Worm (Caenorhabditis elegans) whole organism, mixed stage, embryonic: ENCODE measurements around the gene exc-7.

Experiments used
- M03D4.4 ChIP-seq: sonication (generic microtip); optimal IDR thresholded peaks from 2 replicates; lab custom pipeline; 2017; ENCODE audit warnings: mild to moderate bottlenecking, missing genetic modification characterization, missing compliant biosample characterization
- bed-3 ChIP-seq: fragments of 200-800 bp; sonication (Bioruptor generic); optimal IDR thresholded peaks from 3 replicates; lab custom pipeline; 2018; ENCODE audit warnings: mild to moderate bottlenecking, missing genetic modification characterization, moderate library complexity, missing compliant biosample characterization
- blmp-1 ChIP-seq: fragments of 150-350 bp; optimal IDR thresholded peaks from 2 replicates; lab custom pipeline; 2014; ENCODE audit warnings: missing biosample characterization, missing genetic modification characterization
- ceh-39 ChIP-seq: fragments of 150-350 bp; optimal IDR thresholded peaks from 2 replicates; lab custom pipeline; 2014; ENCODE audit warnings: missing biosample characterization, missing genetic modification characterization
- ceh-83 ChIP-seq: fragments of 200-800 bp; sonication (Bioruptor generic); optimal IDR thresholded peaks from 2 replicates; lab custom pipeline; 2018; ENCODE audit warnings: mild to moderate bottlenecking, missing genetic modification characterization, missing compliant biosample characterization
- ces-1 ChIP-seq: fragments of 150-350 bp; optimal IDR thresholded peaks from 2 replicates; lab custom pipeline; 2014; ENCODE audit warnings: missing biosample characterization, missing genetic modification reagents, missing genetic modification characterization
- cnd-1 ChIP-seq: fragments of 200-800 bp; sonication (Bioruptor generic); optimal IDR thresholded peaks from 2 replicates; lab custom pipeline; 2018; ENCODE audit warnings: mild to moderate bottlenecking, missing genetic modification characterization, missing compliant biosample characterization
- drap-1 ChIP-seq: fragments of 200-800 bp; sonication (Bioruptor generic); optimal IDR thresholded peaks from 3 replicates; lab custom pipeline; 2018; ENCODE audit warnings: mild to moderate bottlenecking, missing genetic modification characterization, missing compliant biosample characterization
- elt-1 ChIP-seq: sonication (generic microtip); optimal IDR thresholded peaks from 2 replicates; lab custom pipeline; 2017; ENCODE audit warnings: missing genetic modification characterization, mild to moderate bottlenecking, missing compliant biosample characterization, antibody characterized with exemption, moderate library complexity, borderline replicate concordance; ENCODE audit not compliant: insufficient read depth
- elt-3 ChIP-seq: fragments of 150-350 bp; optimal IDR thresholded peaks from 2 replicates; lab custom pipeline; 2014; ENCODE audit warnings: missing biosample characterization, missing genetic modification characterization
- flh-1 ChIP-seq: fragments of 200-800 bp; sonication (Bioruptor generic); optimal IDR thresholded peaks from 2 replicates; lab custom pipeline; 2018; ENCODE audit warnings: mild to moderate bottlenecking, missing genetic modification characterization, moderate library complexity, missing compliant biosample characterization
- ham-2 ChIP-seq: fragments of 200-800 bp; sonication (Bioruptor generic); optimal IDR thresholded peaks from 2 replicates; lab custom pipeline; 2018; ENCODE audit warnings: mild to moderate bottlenecking, missing genetic modification characterization, missing compliant biosample characterization
- hlh-1 ChIP-seq: fragments of 150-350 bp; optimal IDR thresholded peaks from 2 replicates; lab custom pipeline; 2014; ENCODE audit warnings: missing biosample characterization, missing genetic modification reagents, missing genetic modification characterization
- lin-13 ChIP-seq: fragments of 150-350 bp; optimal IDR thresholded peaks from 2 replicates; lab custom pipeline; 2014; ENCODE audit warnings: missing biosample characterization, missing genetic modification characterization
- lin-32 ChIP-seq: fragments of 200-800 bp; sonication (Bioruptor generic); optimal IDR thresholded peaks from 2 replicates; lab custom pipeline; 2018; ENCODE audit warnings: mild to moderate bottlenecking, missing genetic modification characterization, missing compliant biosample characterization
- lsy-2 ChIP-seq: fragments of 150-350 bp; optimal IDR thresholded peaks from 2 replicates; lab custom pipeline; 2014; ENCODE audit warnings: missing biosample characterization, missing genetic modification characterization
- mep-1 ChIP-seq: fragments of 150-350 bp; optimal IDR thresholded peaks from 2 replicates; lab custom pipeline; 2017; ENCODE audit warnings: missing biosample characterization, missing genetic modification reagents, missing genetic modification characterization, inconsistent platforms
- nhr-12 ChIP-seq: fragments of 150-350 bp; optimal IDR thresholded peaks from 2 replicates; lab custom pipeline; 2014; ENCODE audit warnings: missing biosample characterization, missing genetic modification characterization
- nhr-2 ChIP-seq: fragments of 150-350 bp; optimal IDR thresholded peaks from 2 replicates; lab custom pipeline; 2014; ENCODE audit warnings: missing biosample characterization, missing genetic modification characterization
- nhr-28 ChIP-seq: fragments of 150-350 bp; optimal IDR thresholded peaks from 2 replicates; lab custom pipeline; 2014; ENCODE audit warnings: missing biosample characterization, missing genetic modification characterization
- nhr-76 ChIP-seq: sonication (generic microtip); optimal IDR thresholded peaks from 2 replicates; lab custom pipeline; 2017; ENCODE audit warnings: missing biosample characterization, missing genetic modification characterization
- pha-4 ChIP-seq: fragments of 150-350 bp; optimal IDR thresholded peaks from 2 replicates; lab custom pipeline; 2018; ENCODE audit warnings: missing biosample characterization, missing genetic modification reagents, missing genetic modification characterization
- sem-2 ChIP-seq: fragments of 200-800 bp; sonication (Bioruptor generic); optimal IDR thresholded peaks from 2 replicates; lab custom pipeline; 2018; ENCODE audit warnings: mild to moderate bottlenecking, missing genetic modification characterization, missing compliant biosample characterization
- snpc-4 ChIP-seq: fragments of 150-350 bp; optimal IDR thresholded peaks from 2 replicates; lab custom pipeline; 2014; ENCODE audit warnings: missing biosample characterization, missing genetic modification characterization
- sptf-1 ChIP-seq: sonication (generic microtip); optimal IDR thresholded peaks from 2 replicates; lab custom pipeline; 2017; ENCODE audit warnings: mild to moderate bottlenecking, missing genetic modification characterization, moderate library complexity, missing compliant biosample characterization
- tbx-8 ChIP-seq: fragments of 200-800 bp; sonication (Bioruptor generic); optimal IDR thresholded peaks from 2 replicates; lab custom pipeline; 2018; ENCODE audit warnings: mild to moderate bottlenecking, missing genetic modification characterization, moderate library complexity, missing compliant biosample characterization
- unc-120 ChIP-seq: sonication (generic microtip); optimal IDR thresholded peaks from 2 replicates; lab custom pipeline; 2017; ENCODE audit warnings: missing genetic modification characterization, missing compliant biosample characterization; ENCODE audit not compliant: poor library complexity, severe bottlenecking
- unc-39 ChIP-seq: fragments of 150-350 bp; optimal IDR thresholded peaks from 2 replicates; lab custom pipeline; 2014; ENCODE audit warnings: missing biosample characterization, missing genetic modification characterization
- unc-62 ChIP-seq: fragments of 150-350 bp; optimal IDR thresholded peaks from 2 replicates; lab custom pipeline; 2014; ENCODE audit warnings: missing biosample characterization, missing genetic modification reagents, missing genetic modification characterization
- zip-8 ChIP-seq: fragments of 150-350 bp; optimal IDR thresholded peaks from 2 replicates; lab custom pipeline; 2014; ENCODE audit warnings: missing biosample characterization, missing genetic modification characterization
- ztf-11 ChIP-seq: fragments of 150-350 bp; optimal IDR thresholded peaks from 2 replicates; lab custom pipeline; 2014; ENCODE audit warnings: missing biosample characterization, missing genetic modification characterization

The exc-7 gene

DNA sequence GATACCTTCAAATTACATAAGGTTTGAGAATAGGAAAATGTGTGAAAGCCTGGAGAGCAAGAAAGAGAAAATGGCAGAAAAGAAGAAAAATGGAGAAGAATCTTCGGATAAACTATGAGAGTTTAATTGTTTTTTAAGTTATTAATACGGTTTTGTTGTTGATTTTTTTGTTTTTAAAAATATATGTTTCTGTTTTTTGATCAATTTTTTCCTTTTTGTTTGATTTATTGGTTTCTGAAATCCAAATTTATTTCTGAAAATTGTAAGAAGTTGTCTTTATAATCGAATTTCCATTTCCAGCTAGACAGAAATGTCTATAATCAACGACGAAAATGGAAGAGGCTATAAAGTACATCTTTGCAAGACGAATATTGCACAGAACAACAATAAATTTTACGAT lies 17.0 kb downstream of the exc-7 start, which contains the start of gene parp-2:
TSS of gene parp-2 (plus strand) at position 301 of the 400 bp plus-strand sequence.
- no peak for TF ChIP-seq mep-1
- TF ChIP-seq ces-1 (GFP tag; lab: Kevin White, UChicago), result no peak
- TF ChIP-seq sem-2, result no peak
- no peak for TF ChIP-seq M03D4.4 (tag; lab: Kevin White, UChicago)
- no peak for TF ChIP-seq nhr-28 (tag; lab: Kevin White, UChicago)
- TF ChIP-seq snpc-4 (tag; lab: Kevin White, UChicago), result no peak
- no peak for TF ChIP-seq zip-8
- no peak for TF ChIP-seq hlh-1
- no peak for TF ChIP-seq lsy-2
- TF ChIP-seq pha-4 (tag; lab: Kevin White, UChicago), result no peak
- TF ChIP-seq nhr-12 (tag; lab: Kevin White, UChicago), result no peak
- TF ChIP-seq drap-1 (GFP tag; lab: Kevin White, UChicago), result no peak
- TF ChIP-seq unc-62 (GFP tag; lab: Kevin White, UChicago), result no peak
- TF ChIP-seq tbx-8 (GFP tag; lab: Kevin White, UChicago), result no peak
- no peak for TF ChIP-seq ceh-83 (GFP tag; lab: Kevin White, UChicago)
- no peak for TF ChIP-seq elt-1 (tag; lab: Kevin White, UChicago)
- no peak for TF ChIP-seq unc-120 (tag; lab: Kevin White, UChicago)
- TF ChIP-seq blmp-1 (tag; lab: Kevin White, UChicago), result no peak
- TF ChIP-seq ztf-11, result no peak
- TF ChIP-seq elt-3 (tag; lab: Kevin White, UChicago), result no peak

DNA sequence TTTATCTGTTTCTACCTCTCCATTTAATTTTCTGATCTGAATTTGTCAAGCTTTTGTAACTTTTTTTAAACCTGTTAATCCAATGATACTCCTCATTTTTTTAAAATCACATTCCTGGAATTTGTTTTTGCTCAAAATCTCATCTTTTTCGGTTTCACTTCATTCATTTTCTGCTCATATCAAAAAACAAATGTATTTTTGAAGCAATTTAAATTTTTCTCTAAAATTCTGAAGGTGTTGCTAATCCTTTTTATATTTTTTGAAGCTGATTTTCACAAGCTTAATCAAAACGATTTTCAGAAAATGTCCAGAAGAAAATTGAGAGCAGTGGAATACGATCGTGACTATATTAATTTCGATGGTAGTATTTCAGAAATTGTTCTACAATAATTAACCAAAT lies 19.2 kb downstream of the exc-7 start, which contains the start of gene E02H1.5:
TSS of gene E02H1.5 (plus strand) at position 301 of the 400 bp plus-strand sequence.
- TF ChIP-seq lin-32 (GFP tag; lab: Kevin White, UChicago), result no peak
- TF ChIP-seq elt-1 (tag; lab: Kevin White, UChicago), result no peak
- TF ChIP-seq nhr-2 (tag; lab: Kevin White, UChicago), result no peak
- TF ChIP-seq hlh-1, result no peak
- no peak for TF ChIP-seq ham-2
- no peak for TF ChIP-seq pha-4 (tag; lab: Kevin White, UChicago)
- TF ChIP-seq, all 35 proteins: peak for 0

DNA sequence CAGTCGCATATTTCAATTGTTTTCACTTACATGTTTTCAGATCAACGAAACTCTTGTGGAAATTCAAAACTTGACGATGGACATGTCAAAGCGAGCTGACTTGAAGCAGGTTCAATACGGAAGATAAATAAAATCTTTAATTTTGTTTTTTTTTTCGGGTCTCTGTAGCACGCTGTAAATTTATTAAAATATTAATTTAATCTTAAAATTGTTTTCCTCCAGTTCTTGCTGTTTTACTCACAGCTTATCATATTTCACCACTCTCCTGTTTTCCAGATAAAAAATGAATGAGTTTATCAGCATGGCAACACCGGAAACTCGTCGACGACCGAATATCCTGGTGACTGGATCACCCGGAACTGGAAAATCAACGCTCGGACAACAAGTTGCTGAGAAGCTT lies 20.6 kb downstream of the exc-7 start, which contains the start of gene E02H1.6:
TSS of gene E02H1.6 (plus strand) at position 301 of the 400 bp plus-strand sequence.
- no peak for TF ChIP-seq sptf-1 (tag; lab: Kevin White, UChicago)
- no peak for TF ChIP-seq snpc-4 (tag; lab: Kevin White, UChicago)
- no peak for TF ChIP-seq mep-1
- no peak for TF ChIP-seq lin-32 (GFP tag; lab: Kevin White, UChicago)
- no peak for TF ChIP-seq blmp-1 (tag; lab: Kevin White, UChicago)
- no peak for TF ChIP-seq hlh-1
- TF ChIP-seq nhr-76 (tag; lab: Kevin White, UChicago), result no peak
- TF ChIP-seq elt-1 (tag; lab: Kevin White, UChicago), result no peak
- no peak for TF ChIP-seq nhr-2 (tag; lab: Kevin White, UChicago)
- TF ChIP-seq ceh-83 (GFP tag; lab: Kevin White, UChicago), result no peak
- no peak for TF ChIP-seq nhr-28 (tag; lab: Kevin White, UChicago)
- no peak for TF ChIP-seq bed-3 (GFP tag; lab: Kevin White, UChicago)
- TF ChIP-seq zip-8, result no peak
- no peak for TF ChIP-seq nhr-12 (tag; lab: Kevin White, UChicago)
- TF ChIP-seq ceh-39 (tag; lab: Kevin White, UChicago), result no peak
- TF ChIP-seq drap-1 (GFP tag; lab: Kevin White, UChicago), result no peak
- TF ChIP-seq lin-13, result no peak
- no peak for TF ChIP-seq pha-4 (tag; lab: Kevin White, UChicago)
- no peak for TF ChIP-seq unc-120 (tag; lab: Kevin White, UChicago)

DNA sequence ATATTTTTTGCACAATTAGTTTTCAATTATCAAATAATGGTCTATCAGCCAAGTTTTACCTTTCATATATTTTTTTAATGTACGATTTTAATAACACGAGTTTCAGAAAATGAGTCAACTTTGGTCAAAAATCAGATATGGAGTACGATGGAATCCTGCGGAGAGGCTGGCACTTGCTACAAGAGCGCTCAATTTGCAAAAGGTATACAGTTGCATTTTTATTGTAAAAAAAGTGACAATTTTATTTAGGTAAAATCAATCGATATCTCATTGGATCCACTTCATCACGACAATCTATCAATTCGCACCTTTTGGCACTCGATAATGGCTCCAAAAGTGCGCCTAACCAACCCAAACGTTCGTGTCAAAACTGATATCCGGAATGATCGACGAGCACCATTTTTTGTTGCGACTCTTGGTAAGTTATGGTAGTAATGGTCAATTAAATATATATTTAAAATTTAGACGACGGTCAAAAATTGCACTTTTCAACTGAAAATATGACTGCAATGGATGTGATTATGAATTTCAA lies 21.8 kb downstream of the exc-7 start, which contains the start of gene mrpl-53:
TSS of gene mrpl-53 (plus strand) at position 107 of the 532 bp plus-strand sequence.
- TF ChIP-seq elt-3 (tag; lab: Kevin White, UChicago), result no peak
- no peak for TF ChIP-seq unc-62 (GFP tag; lab: Kevin White, UChicago)
- no peak for TF ChIP-seq hlh-1
- no peak for TF ChIP-seq ceh-39 (tag; lab: Kevin White, UChicago)
- TF ChIP-seq lsy-2, result no peak
- no peak for TF ChIP-seq flh-1
- no peak for TF ChIP-seq nhr-76 (tag; lab: Kevin White, UChicago)
- TF ChIP-seq cnd-1 (tag; lab: Kevin White, UChicago), result no peak
- TF ChIP-seq ceh-83 (GFP tag; lab: Kevin White, UChicago), result no peak
- TF ChIP-seq M03D4.4 (tag; lab: Kevin White, UChicago), result no peak
- TF ChIP-seq drap-1 (GFP tag; lab: Kevin White, UChicago), result no peak
- no peak for TF ChIP-seq nhr-28 (tag; lab: Kevin White, UChicago)
- no peak for TF ChIP-seq unc-39 (tag; lab: Kevin White, UChicago)
